Worm (Caenorhabditis elegans) whole organism, mixed stage, embryonic: ENCODE results near the gene F40F8.1.

Source experiments
- nhr-237 ChIP-seq: fragments of 150-350 bp; optimal IDR thresholded peaks from 2 replicates; lab custom pipeline; 2014; ENCODE audit warnings: missing biosample characterization, missing genetic modification characterization
- nhr-28 ChIP-seq: fragments of 150-350 bp; optimal IDR thresholded peaks from 2 replicates; lab custom pipeline; 2014; ENCODE audit warnings: missing biosample characterization, missing genetic modification characterization
- unc-62 ChIP-seq: fragments of 150-350 bp; optimal IDR thresholded peaks from 2 replicates; lab custom pipeline; 2014; ENCODE audit warnings: missing biosample characterization, missing genetic modification reagents, missing genetic modification characterization

DNA sequence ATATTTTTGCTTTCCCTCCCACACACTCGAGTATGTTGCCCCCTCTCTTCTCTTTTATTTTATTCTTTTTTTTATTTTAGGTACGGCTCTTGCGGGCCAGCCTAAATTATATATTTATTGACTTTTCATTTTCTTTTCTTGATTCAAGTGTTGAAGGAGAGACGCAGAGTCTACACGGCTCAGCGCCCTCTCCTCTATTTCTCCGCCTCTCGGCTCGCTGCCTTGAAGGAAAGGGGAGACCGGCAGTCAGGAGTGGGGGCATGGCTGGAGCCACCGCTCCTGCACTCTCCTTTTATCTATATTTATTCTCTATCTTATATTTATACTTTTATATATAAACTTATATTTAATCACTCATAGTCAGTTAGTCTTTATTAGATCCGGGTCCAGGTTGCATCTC, 39.0 kb downstream of the F40F8.1 start:
- TF ChIP-seq unc-62 (GFP tag; lab: Kevin White, UChicago) (no peak), nhr-28 (tag; lab: Kevin White, UChicago) (no peak), nhr-237 (no peak)
